Fruit fly (Drosophila melanogaster) whole organism, embryonic: ENCODE data around the gene SamDC.

Source experiments
- Asciz ChIP-seq: fragments of 200-800 bp; sonication (Bioruptor generic); optimal IDR thresholded peaks from 2 replicates; lab custom pipeline; 2017; ENCODE audit warnings: missing biosample characterization, mild to moderate bottlenecking, missing genetic modification characterization, missing genetic modification reagents
- Atf3 ChIP-seq: fragments of 200-800 bp; sonication (Bioruptor generic); optimal IDR thresholded peaks from 3 replicates; lab custom pipeline; 2016; ENCODE audit warnings: missing biosample characterization, missing genetic modification characterization
- Atf6 ChIP-seq: fragments of 200-800 bp; sonication (Bioruptor generic); IDR thresholded peaks from 2 replicates; pipeline ENCODE4 v1.3.6; 2022; ENCODE audit warnings: missing biosample characterization, missing genetic modification characterization
- Awh ChIP-seq: fragments of 200-800 bp; sonication (Bioruptor generic); IDR thresholded peaks from 2 replicates; pipeline ENCODE4, ENCODE4 v1.3.6; 2022; ENCODE audit warnings: missing biosample characterization, missing genetic modification characterization
- B-H1 ChIP-seq: fragments of 200-800 bp; sonication (Bioruptor generic); IDR thresholded peaks from 3 replicates; pipeline ENCODE4 v1.3.6; 2022; ENCODE audit warnings: missing biosample characterization, missing genetic modification characterization
- CG1024 ChIP-seq: fragments of 200-800 bp; sonication (Bioruptor generic); IDR thresholded peaks from 2 replicates; pipeline ENCODE4 v1.3.6; 2022; ENCODE audit warnings: missing biosample characterization, missing genetic modification characterization
- CG10321 ChIP-seq: fragments of 200-800 bp; sonication (Bioruptor generic); IDR thresholded peaks from 2 replicates; pipeline ENCODE4 v1.3.6; 2022; ENCODE audit warnings: missing biosample characterization, missing genetic modification characterization
- CG10431 ChIP-seq: fragments of 200-800 bp; sonication (Bioruptor generic); optimal IDR thresholded peaks from 3 replicates; lab custom pipeline; 2018; ENCODE audit warnings: missing biosample characterization, mild to moderate bottlenecking, missing genetic modification characterization
- CG1602 ChIP-seq: fragments of 200-800 bp; sonication (Bioruptor generic); optimal IDR thresholded peaks from 3 replicates; lab custom pipeline; 2016; ENCODE audit warnings: missing biosample characterization, missing genetic modification characterization
- CG17612 ChIP-seq: fragments of 200-800 bp; sonication (Bioruptor generic); IDR thresholded peaks from 2 replicates; pipeline ENCODE4 v1.3.6; 2022; ENCODE audit warnings: missing biosample characterization, missing genetic modification characterization
- CG2116 ChIP-seq: fragments of 200-800 bp; sonication (Bioruptor generic); optimal IDR thresholded peaks from 3 replicates; lab custom pipeline; 2018; ENCODE audit warnings: missing biosample characterization, mild to moderate bottlenecking, missing genetic modification characterization
- CG2202 ChIP-seq: fragments of 200-800 bp; sonication (Bioruptor generic); optimal IDR thresholded peaks from 2 replicates; lab custom pipeline; 2018; ENCODE audit warnings: missing biosample characterization, mild to moderate bottlenecking, missing genetic modification characterization
- CG30403 ChIP-seq: fragments of 200-800 bp; sonication (Bioruptor generic); optimal IDR thresholded peaks from 3 replicates; lab custom pipeline; 2016; ENCODE audit warnings: missing biosample characterization, missing genetic modification characterization
- CG32532 ChIP-seq: fragments of 200-800 bp; sonication (Bioruptor generic); IDR thresholded peaks from 2 replicates; pipeline ENCODE4 v1.3.6; 2022; ENCODE audit warnings: missing biosample characterization, missing genetic modification characterization
- CG4617 ChIP-seq: fragments of 200-800 bp; sonication (Bioruptor generic); optimal IDR thresholded peaks from 3 replicates; lab custom pipeline; 2016; ENCODE audit warnings: missing biosample characterization, missing genetic modification characterization, borderline replicate concordance
- CG4854 ChIP-seq: fragments of 200-800 bp; sonication (Bioruptor generic); optimal IDR thresholded peaks from 2 replicates; lab custom pipeline; 2016; ENCODE audit warnings: missing biosample characterization, missing genetic modification characterization, inconsistent platforms
- CG6683 ChIP-seq: fragments of 200-800 bp; sonication (Bioruptor generic); optimal IDR thresholded peaks from 2 replicates; lab custom pipeline; 2017; ENCODE audit warnings: missing biosample characterization, mild to moderate bottlenecking, missing genetic modification characterization, missing genetic modification reagents
- CG8478 ChIP-seq: fragments of >200 bp; optimal IDR thresholded peaks from 2 replicates; lab custom pipeline; 2018
- Chrac-16 ChIP-seq: fragments of 200-800 bp; sonication (Bioruptor generic); optimal IDR thresholded peaks from 3 replicates; lab custom pipeline; 2016; ENCODE audit warnings: missing biosample characterization, missing genetic modification characterization
- Dp ChIP-seq: fragments of 200-800 bp; sonication (Bioruptor generic); optimal IDR thresholded peaks from 2 replicates; lab custom pipeline; 2018; ENCODE audit warnings: missing biosample characterization, mild to moderate bottlenecking, missing genetic modification characterization, moderate library complexity
- HHEX ChIP-seq: fragments of 200-800 bp; sonication (Bioruptor generic); optimal IDR thresholded peaks from 3 replicates; lab custom pipeline; 2017; ENCODE audit warnings: missing biosample characterization, mild to moderate bottlenecking, missing genetic modification characterization, missing genetic modification reagents
- HLH3B ChIP-seq: fragments of 200-800 bp; sonication (Bioruptor generic); IDR thresholded peaks from 2 replicates; pipeline ENCODE4 v1.3.6; 2022; ENCODE audit warnings: missing biosample characterization, missing genetic modification characterization
- HmgD ChIP-seq: fragments of 200-800 bp; sonication (Bioruptor generic); optimal IDR thresholded peaks from 3 replicates; lab custom pipeline; 2016; ENCODE audit warnings: missing biosample characterization, missing genetic modification characterization
- Jarid2 ChIP-seq: fragments of 200-800 bp; sonication (Bioruptor generic); optimal IDR thresholded peaks from 3 replicates; lab custom pipeline; 2017; ENCODE audit warnings: mild to moderate bottlenecking, missing biosample characterization, missing genetic modification reagents, missing genetic modification characterization
- Kr ChIP-seq: fragments of 200-800 bp; sonication (Bioruptor generic); optimal IDR thresholded peaks from 2 replicates; lab custom pipeline; 2017; ENCODE audit warnings: missing biosample characterization, mild to moderate bottlenecking, missing genetic modification characterization
- Mad ChIP-seq: fragments of 200-800 bp; sonication (Bioruptor generic); optimal IDR thresholded peaks from 2 replicates; lab custom pipeline; 2016; ENCODE audit warnings: missing biosample characterization, missing genetic modification characterization
- Mes4 ChIP-seq: fragments of 200-800 bp; sonication (Bioruptor generic); optimal IDR thresholded peaks from 2 replicates; lab custom pipeline; 2016; ENCODE audit warnings: missing biosample characterization, missing genetic modification characterization
- Mrtf ChIP-seq: fragments of 200-800 bp; sonication (Bioruptor generic); IDR thresholded peaks from 3 replicates; pipeline ENCODE4 v1.3.6; 2022; ENCODE audit warnings: missing biosample characterization, missing genetic modification characterization
- ab ChIP-seq: fragments of 200-800 bp; sonication (Bioruptor generic); optimal IDR thresholded peaks from 2 replicates; lab custom pipeline; 2016; ENCODE audit warnings: missing biosample characterization, missing genetic modification characterization
- ac ChIP-seq: fragments of 200-800 bp; sonication (Bioruptor generic); optimal IDR thresholded peaks from 3 replicates; lab custom pipeline; 2017; ENCODE audit warnings: missing biosample characterization, mild to moderate bottlenecking, missing genetic modification characterization
- bcd ChIP-seq: fragments of 200-800 bp; sonication (Bioruptor generic); optimal IDR thresholded peaks from 2 replicates; lab custom pipeline; 2017; ENCODE audit warnings: missing biosample characterization, mild to moderate bottlenecking, missing genetic modification characterization
- chinmo ChIP-seq: fragments of 200-800 bp; sonication (Bioruptor generic); IDR thresholded peaks from 4 replicates; pipeline ENCODE4 v1.3.6; 2022; ENCODE audit warnings: missing biosample characterization, missing genetic modification characterization; ENCODE audit not compliant: partially characterized antibody
- crol ChIP-seq: fragments of 200-800 bp; sonication (Bioruptor generic); IDR thresholded peaks from 2 replicates; pipeline ENCODE4 v1.3.6; 2022; ENCODE audit warnings: missing biosample characterization, missing genetic modification characterization
- gcm2 ChIP-seq: fragments of 200-800 bp; sonication (Bioruptor generic); optimal IDR thresholded peaks from 2 replicates; lab custom pipeline; 2016; ENCODE audit warnings: missing biosample characterization, missing genetic modification characterization
- hbn ChIP-seq: fragments of 200-800 bp; sonication (Bioruptor generic); IDR thresholded peaks from 2 replicates; pipeline ENCODE4 v1.3.6; 2022; ENCODE audit warnings: missing biosample characterization, missing genetic modification characterization; ENCODE audit not compliant: partially characterized antibody
- insv ChIP-seq, 2 experiments: fragments of 200-800 bp; sonication (Bioruptor generic); optimal IDR thresholded peaks; 3 replicates each; lab custom pipeline; 2016 to 2018; ENCODE audit warnings: missing biosample characterization in 2 of 2, missing genetic modification characterization in 2 of 2
- ken ChIP-seq: fragments of 200-800 bp; sonication (Bioruptor generic); IDR thresholded peaks from 3 replicates; pipeline ENCODE4 v1.3.6; 2022; ENCODE audit warnings: missing biosample characterization, missing genetic modification characterization
- lola ChIP-seq, 3 experiments: fragments of >200 bp in 2 of 3; fragments of 200-800 bp in 1 of 3; sonication (Bioruptor generic) in 1 of 3; optimal IDR thresholded peaks; 2 replicates each; lab custom pipeline; 2017 to 2019; ENCODE audit warnings: missing biosample characterization in 3 of 3, missing genetic modification characterization in 3 of 3, mild to moderate bottlenecking in 1 of 3, moderate library complexity in 1 of 3
- lov ChIP-seq, 2 experiments: fragments of 200-800 bp in 1 of 2; fragments of >200 bp in 1 of 2; sonication (Bioruptor generic) in 1 of 2; IDR thresholded peaks in 1 of 2; optimal IDR thresholded peaks in 1 of 2; 2 replicates in 1 of 2; 3 replicates in 1 of 2; pipeline versions ENCODE4 v1.3.6 to Lab custom; 2017 to 2022; ENCODE audit warnings: missing biosample characterization in 1 of 2, missing genetic modification characterization in 1 of 2
- nerfin-1 ChIP-seq: fragments of 200-800 bp; sonication (Bioruptor generic); optimal IDR thresholded peaks from 3 replicates; lab custom pipeline; 2019; ENCODE audit warnings: missing biosample characterization, mild to moderate bottlenecking, missing genetic modification characterization, moderate library complexity
- org-1 ChIP-seq: fragments of 200-800 bp; sonication (Bioruptor generic); optimal IDR thresholded peaks from 2 replicates; lab custom pipeline; 2017; ENCODE audit warnings: missing biosample characterization, missing genetic modification characterization
- pan ChIP-seq, 4 experiments: fragments of >200 bp in 3 of 4; fragments of 200-800 bp in 1 of 4; sonication (Bioruptor generic) in 1 of 4; optimal IDR thresholded peaks in 3 of 4; IDR thresholded peaks in 1 of 4; 2 replicates each; pipeline versions ENCODE4 v1.3.6 to Lab custom; 2017 to 2022; ENCODE audit warnings: missing biosample characterization in 2 of 4, missing genetic modification characterization in 2 of 4, mixed read lengths in 1 of 4
- scrt ChIP-seq: fragments of 200-800 bp; sonication (Bioruptor generic); optimal IDR thresholded peaks from 2 replicates; lab custom pipeline; 2018; ENCODE audit warnings: missing biosample characterization, mild to moderate bottlenecking, missing genetic modification characterization, moderate library complexity
- sd ChIP-seq: fragments of 200-800 bp; sonication (Bioruptor generic); optimal IDR thresholded peaks from 3 replicates; lab custom pipeline; 2018; ENCODE audit warnings: missing biosample characterization, mild to moderate bottlenecking, missing genetic modification characterization, moderate library complexity
- sim ChIP-seq: fragments of 200-800 bp; sonication (Bioruptor generic); IDR thresholded peaks from 2 replicates; pipeline ENCODE4 v1.3.6; 2022; ENCODE audit warnings: missing biosample characterization, missing genetic modification characterization
- slp2 ChIP-seq: fragments of 200-800 bp; sonication (Bioruptor generic); optimal IDR thresholded peaks from 2 replicates; lab custom pipeline; 2016; ENCODE audit warnings: missing biosample characterization, missing genetic modification characterization
- tna ChIP-seq: fragments of 200-800 bp; sonication (Bioruptor generic); IDR thresholded peaks from 2 replicates; pipeline ENCODE4 v1.3.6; 2022; ENCODE audit warnings: missing biosample characterization, missing genetic modification characterization; ENCODE audit not compliant: partially characterized antibody
- trh ChIP-seq: fragments of 200-800 bp; sonication (Bioruptor generic); optimal IDR thresholded peaks from 2 replicates; lab custom pipeline; 2016; ENCODE audit warnings: missing biosample characterization, missing genetic modification characterization
- wor ChIP-seq: fragments of 200-800 bp; sonication (Bioruptor generic); IDR thresholded peaks from 2 replicates; pipeline ENCODE4 v1.3.6; 2022; ENCODE audit warnings: missing biosample characterization, missing genetic modification characterization
- zf30C ChIP-seq: fragments of 200-800 bp; sonication (Bioruptor generic); optimal IDR thresholded peaks from 3 replicates; lab custom pipeline; 2018; ENCODE audit warnings: missing biosample characterization, mild to moderate bottlenecking, missing genetic modification characterization
- zfh1 ChIP-seq: fragments of 200-800 bp; sonication (Bioruptor generic); IDR thresholded peaks from 3 replicates; pipeline ENCODE4 v1.3.6; 2022; ENCODE audit warnings: missing biosample characterization, missing genetic modification characterization

Gene SamDC

DNA sequence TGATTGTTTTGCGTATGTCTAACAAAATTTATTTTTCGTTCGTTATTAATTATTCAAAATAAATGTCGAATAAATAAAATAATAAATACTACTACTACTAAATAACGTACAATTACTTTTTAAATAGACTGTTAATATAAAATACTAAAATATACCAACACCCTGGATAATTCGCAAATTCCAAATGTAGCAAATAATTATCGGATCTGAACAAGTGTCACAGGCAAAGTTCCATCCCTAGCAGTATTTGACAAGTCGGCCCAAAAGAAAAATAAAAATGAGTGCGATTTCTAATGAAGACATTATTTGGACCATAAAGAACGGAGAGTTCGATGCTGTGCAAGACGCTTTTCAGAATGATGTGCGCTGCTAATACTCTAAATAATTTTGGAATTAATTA is 2.1 kb downstream of the SamDC start, which contains the start of gene CG31715 (continued):
- TF ChIP-seq ab (no peak), slp2 (GFP tag; lab: Kevin White, UChicago) (no peak), trh (GFP tag; lab: Kevin White, UChicago) (no peak), scrt (no peak), CG17612 (GFP tag; lab: Robert Waterston, UW) (no peak), CG4854 (no peak), Mrtf (no peak), CG30403 (GFP tag; lab: Kevin White, UChicago) (peak; percentile 16), ken (GFP tag; lab: Robert Waterston, UW) (no peak), Atf3 (no peak), lola (GFP tag; optimal IDR thresholded peaks at IDR 0.05; lab: Kevin White, UChicago) (no peak), insv (GFP tag; optimal IDR thresholded peaks at IDR 0.05; lab: Kevin White, UChicago) (no peak), chinmo (GFP tag; lab: Robert Waterston, UW) (no peak), CG2116 (GFP tag; lab: Kevin White, UChicago) (peak; percentile 39), CG1024 (no peak), Atf6 (GFP tag; lab: Robert Waterston, UW) (0 out of 2 replicates have a peak, but pooled peaks have one; percentile 19), wor (GFP tag; lab: Robert Waterston, UW) (no peak), CG8478 (lab: Kevin White, UChicago) (no peak), lov (optimal IDR thresholded peaks at IDR 0.05; lab: Kevin White, UChicago) (no peak), lov (GFP tag; IDR thresholded peaks at IDR 0.05; lab: Robert Waterston, UW) (no peak), hbn (GFP tag; lab: Robert Waterston, UW) (peak; percentile 42; the same call in 1 of the 2 replicates), Dp (GFP tag; lab: Kevin White, UChicago) (peak; percentile 12), HLH3B (GFP tag; lab: Robert Waterston, UW) (no peak), CG10431 (GFP tag; lab: Kevin White, UChicago) (no peak), sd (tag; lab: Kevin White, UChicago) (peak; percentile 87), pan (optimal IDR thresholded peaks at IDR 0.05; lab: Kevin White, UChicago) (no peak), pan (GFP tag; optimal IDR thresholded peaks at IDR 0.05 in 1 of 2, IDR thresholded peaks at IDR 0.05 in 1 of 2) (no peak), CG32532 (GFP tag; lab: Robert Waterston, UW) (peak; percentile 58; the same call in 1 of the 2 replicates), CG10321 (no peak), sim (GFP tag; lab: Robert Waterston, UW) (no peak), CG4617 (GFP tag; lab: Kevin White, UChicago) (no peak), Chrac-16 (no peak), gcm2 (GFP tag; lab: Kevin White, UChicago) (no peak), org-1 (GFP tag; lab: Kevin White, UChicago) (no peak), zf30C (GFP tag; lab: Kevin White, UChicago) (no peak), Mes4 (GFP tag; lab: Kevin White, UChicago) (no peak), Awh (GFP tag; lab: Robert Waterston, UW) (no peak), tna (GFP tag; lab: Robert Waterston, UW) (no peak; the same call in 1 of the 2 replicates), CG6683 (GFP tag; lab: Kevin White, UChicago) (no peak), Jarid2 (GFP tag; lab: Kevin White, UChicago) (no peak), nerfin-1 (tag; lab: Kevin White, UChicago) (no peak), HHEX (GFP tag; lab: Kevin White, UChicago) (no peak), bcd (GFP tag; lab: Kevin White, UChicago) (no peak), crol (no peak), B-H1 (GFP tag; lab: Robert Waterston, UW) (no peak), Asciz (GFP tag; lab: Kevin White, UChicago) (no peak), zfh1 (no peak), Kr (GFP tag; lab: Kevin White, UChicago) (no peak), CG2202 (no peak), ac (GFP tag; lab: Kevin White, UChicago) (no peak), HmgD (GFP tag; lab: Kevin White, UChicago) (no peak), CG1602 (GFP tag; lab: Kevin White, UChicago) (no peak), Mad (GFP tag; lab: Kevin White, UChicago) (no peak)
